Worm (Caenorhabditis elegans) whole organism, L3 larva: Measurements from ENCODE around the gene C16C8.9.

Source experiments
- ama-1 ChIP-seq: fragments of 150-350 bp; optimal IDR thresholded peaks from 2 replicates; lab custom pipeline; 2018
- daf-12 ChIP-seq: fragments of 150-350 bp; optimal IDR thresholded peaks from 2 replicates; lab custom pipeline; 2014; ENCODE audit warnings: missing biosample characterization, missing genetic modification reagents, missing genetic modification characterization
- eor-1 ChIP-seq, 2 experiments: fragments of 150-350 bp; optimal IDR thresholded peaks; 2 replicates each; lab custom pipeline; 2014 to 2018; ENCODE audit warnings: missing biosample characterization in 2 of 2, missing genetic modification characterization in 2 of 2
- lin-39 ChIP-seq: fragments of 150-350 bp; optimal IDR thresholded peaks from 2 replicates; lab custom pipeline; 2018; ENCODE audit warnings: missing biosample characterization, missing genetic modification reagents, missing genetic modification characterization
- nhr-237 ChIP-seq: fragments of 150-350 bp; optimal IDR thresholded peaks from 2 replicates; lab custom pipeline; 2014; ENCODE audit warnings: missing biosample characterization, missing genetic modification characterization
- nhr-28 ChIP-seq: fragments of 150-350 bp; optimal IDR thresholded peaks from 2 replicates; lab custom pipeline; 2014; ENCODE audit warnings: missing biosample characterization, missing genetic modification characterization
- nhr-67 ChIP-seq: fragments of 150-350 bp; optimal IDR thresholded peaks from 2 replicates; lab custom pipeline; 2014; ENCODE audit warnings: missing biosample characterization, missing genetic modification characterization
- pha-4 ChIP-seq: fragments of 150-350 bp; optimal IDR thresholded peaks from 2 replicates; lab custom pipeline; 2014; ENCODE audit warnings: missing biosample characterization, missing genetic modification reagents, missing genetic modification characterization
- unc-62 ChIP-seq: fragments of 150-350 bp; sonication (generic microtip); optimal IDR thresholded peaks from 4 replicates; lab custom pipeline; 2014; ENCODE audit warnings: missing biosample characterization, missing genetic modification reagents, missing genetic modification characterization
- ztf-11 ChIP-seq: fragments of 150-350 bp; optimal IDR thresholded peaks from 2 replicates; lab custom pipeline; 2014; ENCODE audit warnings: missing biosample characterization, missing genetic modification characterization
- ztf-4 ChIP-seq: fragments of 150-350 bp; optimal IDR thresholded peaks from 2 replicates; lab custom pipeline; 2014; ENCODE audit warnings: missing biosample characterization, missing genetic modification characterization

Gene C16C8.9

DNA sequence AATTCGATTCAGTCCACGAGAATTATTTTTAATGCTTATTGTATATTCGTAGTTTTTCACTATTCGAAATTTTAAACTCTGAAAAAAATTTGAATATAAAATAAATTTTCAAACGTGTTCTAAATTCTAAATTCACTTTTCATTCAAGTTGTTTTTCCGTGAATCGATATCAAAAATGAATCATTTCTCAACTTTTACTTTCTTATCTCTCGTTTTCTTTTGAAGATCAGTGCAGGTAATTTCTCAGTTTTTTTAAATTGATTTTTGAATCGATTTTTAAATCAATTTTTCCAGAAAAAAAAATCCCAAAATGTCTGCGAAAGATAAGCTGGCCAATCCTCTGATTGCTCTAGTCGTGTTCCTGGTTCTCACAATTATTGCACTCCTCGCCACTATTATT, 46.5 kb downstream of the C16C8.9 start, which contains the start of gene nep-6:
TSS of gene nep-6 (plus strand) at position 301 of the 400 bp plus-strand sequence.
- no peak for TF ChIP-seq nhr-67
- TF ChIP-seq pha-4 (tag; lab: Kevin White, UChicago) = no peak
- TF ChIP-seq daf-12 (tag; lab: Kevin White, UChicago) = no peak
- no peak for TF ChIP-seq ztf-4 (tag; lab: Kevin White, UChicago)
- no peak for TF ChIP-seq nhr-237 (tag; lab: Kevin White, UChicago)
- no peak for TF ChIP-seq unc-62 (GFP tag; lab: Kevin White, UChicago)
- no peak for TF ChIP-seq eor-1 (tag; optimal IDR thresholded peaks at IDR 0.05; lab: Kevin White, UChicago)
- no peak for TF ChIP-seq lin-39 (tag; lab: Kevin White, UChicago)
- no peak for TF ChIP-seq nhr-28
- no peak for TF ChIP-seq ama-1 (lab: Kevin White, UChicago)

DNA sequence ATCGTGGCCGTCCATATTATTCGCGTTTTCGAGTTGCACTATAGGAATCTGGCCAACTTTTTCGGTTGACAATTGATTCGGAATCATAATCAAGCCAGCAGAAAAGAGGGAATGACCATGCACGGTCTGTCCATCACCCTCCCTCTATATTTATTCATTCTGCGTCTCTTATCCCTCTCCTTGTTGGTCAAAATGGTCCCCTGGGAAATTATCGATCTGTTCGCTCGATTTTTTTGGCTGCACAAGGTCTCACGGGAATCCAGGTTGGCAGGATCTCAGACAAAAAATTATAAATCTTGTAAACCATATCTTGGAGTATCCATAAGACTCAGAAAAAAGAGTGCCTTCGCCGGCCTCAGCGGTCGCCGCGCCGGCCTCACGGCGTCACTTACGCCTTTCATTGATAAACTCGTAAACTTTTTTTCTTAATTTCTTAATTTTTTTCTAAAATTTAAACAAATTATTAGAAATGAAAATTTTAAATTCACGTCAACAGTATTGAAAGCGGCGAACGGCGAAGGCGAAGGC, 48.5 kb downstream of the C16C8.9 start, which contains the start of the genes F18A12.7 and F18A12.2:
TSS of gene F18A12.7 (minus strand) at position 101 of the 528 bp plus-strand sequence.
TSS of gene F18A12.2 (plus strand) at position 478 of the 528 bp plus-strand sequence.
- TF ChIP-seq ztf-11 = no peak
